Worm (Caenorhabditis elegans): ENCODE data around the gene K03B4.8.
"Not testable (repeated sequence)": the region's sequence is repeated elsewhere in the genome, so short reads cannot be mapped to it uniquely, and the experiment has no call there.

Gene K03B4.8

DNA sequence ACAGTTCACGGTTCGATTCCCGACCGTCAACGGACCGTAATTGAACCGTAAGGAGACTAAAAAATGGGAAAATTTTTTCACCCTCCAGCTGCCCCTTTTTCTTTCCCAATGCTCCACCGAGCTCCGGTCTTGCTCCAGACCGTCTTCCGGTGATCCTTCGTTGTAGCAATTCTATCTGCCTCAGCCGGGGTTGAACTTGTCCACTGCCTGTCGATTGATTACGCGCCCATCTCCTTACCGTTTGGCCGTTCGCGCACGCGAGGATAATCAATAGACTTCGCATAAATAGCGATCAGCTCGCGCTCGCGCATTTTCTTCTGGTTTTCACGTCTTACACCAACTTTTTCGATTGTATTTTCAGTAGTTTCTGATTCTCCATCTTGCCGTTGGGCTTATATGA is 41.6 kb downstream of the K03B4.8 start:
- TF ChIP-seq saeg-2 (GFP tag; IDR thresholded peaks at IDR 0.05) (peak; percentile 55; the same call in 1 of the 2 replicates), set-16 (GFP tag; IDR thresholded peaks at IDR 0.05) (peak; percentile 58), tra-1 (GFP tag; IDR thresholded peaks at IDR 0.05) (0 out of 2 replicates have a peak, but pooled peaks have one; percentile 51), zfp-3 (GFP tag; conservative IDR thresholded peaks at IDR 0.05) (0 out of 2 replicates have a peak, but pooled peaks have one; percentile 21), lim-7 (GFP tag; IDR thresholded peaks at IDR 0.05) (peak; percentile 80), madf-5 (GFP tag; IDR thresholded peaks at IDR 0.05) (peak; percentile 44 to 89; a peak in 3 of 4 replicates), Y75B8A.6 (GFP tag; IDR thresholded peaks at IDR 0.05) (0 out of 2 replicates have a peak, but pooled peaks have one; percentile 32), dmd-8 (GFP tag; IDR thresholded peaks at IDR 0.05) (peak; percentile 96), mdt-29 (GFP tag; IDR thresholded peaks at IDR 0.05) (0 out of 2 replicates have a peak, but pooled peaks have one; percentile 28), F26F4.8 (GFP tag; conservative IDR thresholded peaks at IDR 0.05) (peak; percentile 90; the same call in 1 of the 2 replicates), pha-4 (GFP tag; IDR thresholded peaks at IDR 0.05) (peak; percentile 79), vab-7 (GFP tag; IDR thresholded peaks at IDR 0.05) (peak; percentile 79), ceh-44 (GFP tag; IDR thresholded peaks at IDR 0.05) (peak; percentile 78), php-3 (GFP tag; IDR thresholded peaks at IDR 0.05) (peak; percentile 50; the same call in 1 of the 2 replicates), dmd-6 (GFP tag; IDR thresholded peaks at IDR 0.05) (0 out of 2 replicates have a peak, but pooled peaks have one; percentile 16), Y48G9A.11 (GFP tag; IDR thresholded peaks at IDR 0.05) (peak; percentile 54), T26A8.4 (GFP tag; IDR thresholded peaks at IDR 0.05) (0 out of 2 replicates have a peak, but pooled peaks have one; percentile 22), madf-9 (GFP tag; conservative IDR thresholded peaks at IDR 0.05) (peak; percentile 58; the same call in 1 of the 2 replicates), Y105C5A.15 (GFP tag; IDR thresholded peaks at IDR 0.05) (peak; percentile 83; the same call in 1 of the 2 replicates), D1046.2 (GFP tag; IDR thresholded peaks at IDR 0.05) (0 out of 2 replicates have a peak, but pooled peaks have one; percentile 29), arid-1 (GFP tag; conservative IDR thresholded peaks at IDR 0.05) (peak; percentile 70), ZK337.2 (GFP tag; IDR thresholded peaks at IDR 0.05) (peak; percentile 64; the same call in 1 of the 2 replicates), lin-38 (GFP tag; IDR thresholded peaks at IDR 0.05) (peak; percentile 77), daf-8 (GFP tag; IDR thresholded peaks at IDR 0.05) (0 out of 2 replicates have a peak, but pooled peaks have one; percentile 29), egl-43 (GFP tag; IDR thresholded peaks at IDR 0.05) (peak; percentile 95), F44E2.7 (GFP tag; IDR thresholded peaks at IDR 0.05) (peak; percentile 87; the same call in 1 of the 2 replicates), snpc-1.2 (GFP tag; IDR thresholded peaks at IDR 0.05) (peak; percentile 82), ctbp-1 (GFP tag; IDR thresholded peaks at IDR 0.05) (0 out of 2 replicates have a peak, but pooled peaks have one; percentile 42), nhr-41 (GFP tag; IDR thresholded peaks at IDR 0.05) (peak; percentile 64; the same call in 1 of the 2 replicates), dmd-9 (GFP tag; IDR thresholded peaks at IDR 0.05) (0 out of 2 replicates have a peak, but pooled peaks have one; percentile 5)
- not testable (repeated sequence) for TF ChIP-seq pha-4 (tag; optimal IDR thresholded peaks at IDR 0.05)

DNA sequence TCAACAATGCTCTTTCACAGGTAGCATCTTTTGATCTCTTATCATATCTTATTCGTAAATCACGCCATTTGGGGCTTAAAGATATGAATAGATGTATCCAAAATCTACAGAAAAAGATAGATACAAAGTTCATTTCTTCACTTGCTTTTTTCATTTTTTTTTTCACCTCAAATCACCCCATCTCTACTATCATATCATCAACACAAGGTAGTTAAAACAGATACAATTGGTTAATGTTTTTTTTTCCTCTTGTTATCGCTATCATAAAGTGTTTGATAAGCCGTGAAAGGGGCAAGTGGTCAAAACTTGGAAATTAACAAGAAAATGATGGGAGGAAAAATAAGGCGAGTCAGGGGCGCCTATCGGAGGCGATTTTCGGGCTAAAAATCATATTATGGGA is 44.1 kb downstream of the K03B4.8 start:
- no peak for TF ChIP-seq mxl-2 (GFP tag; conservative IDR thresholded peaks at IDR 0.05)
- no peak for TF ChIP-seq nhr-237 (tag; optimal IDR thresholded peaks at IDR 0.05)
- TF ChIP-seq dmd-8 (GFP tag; IDR thresholded peaks at IDR 0.05), result no peak
- no peak for TF ChIP-seq daf-16 (GFP tag; optimal IDR thresholded peaks at IDR 0.05)
- TF ChIP-seq daf-16 (tag; optimal IDR thresholded peaks at IDR 0.05), result peak; percentile 74
- peak; percentile 50 for TF ChIP-seq hlh-11 (tag; optimal IDR thresholded peaks at IDR 0.05)
- TF ChIP-seq ztf-11 (tag; optimal IDR thresholded peaks at IDR 0.05), result no peak
- no peak for TF ChIP-seq ceh-62 (tag; optimal IDR thresholded peaks at IDR 0.05)
- no peak for TF ChIP-seq lin-15B (tag; optimal IDR thresholded peaks at IDR 0.05)
- TF ChIP-seq F37D6.2 (tag; optimal IDR thresholded peaks at IDR 0.05), result no peak
- no peak for TF ChIP-seq mes-2 (tag; optimal IDR thresholded peaks at IDR 0.05; ENCODE audit: poor library complexity, severe bottlenecking)
- no peak for TF ChIP-seq mdt-29 (GFP tag; IDR thresholded peaks at IDR 0.05)
- TF ChIP-seq unc-130 (GFP tag; optimal IDR thresholded peaks at IDR 0.05), result no peak
- TF ChIP-seq nhr-77 (tag; optimal IDR thresholded peaks at IDR 0.05), result peak; percentile 74
- peak; percentile 26; the same call in 1 of the 2 replicates for TF ChIP-seq dmd-6 (GFP tag; IDR thresholded peaks at IDR 0.05)
- no peak for TF ChIP-seq ZK337.2 (GFP tag; IDR thresholded peaks at IDR 0.05)
- no peak for TF ChIP-seq T26A8.4 (GFP tag; IDR thresholded peaks at IDR 0.05)
- TF ChIP-seq lir-3 (tag; optimal IDR thresholded peaks at IDR 0.05), result no peak
- TF ChIP-seq mxl-3 (GFP tag; optimal IDR thresholded peaks at IDR 0.05), result no peak
- TF ChIP-seq tra-1 (GFP tag; IDR thresholded peaks at IDR 0.05), result no peak
- no peak for TF ChIP-seq ctbp-1 (GFP tag; IDR thresholded peaks at IDR 0.05)
- TF ChIP-seq set-16 (GFP tag; IDR thresholded peaks at IDR 0.05), result no peak
- no peak for TF ChIP-seq madf-5 (GFP tag; IDR thresholded peaks at IDR 0.05)
- TF ChIP-seq nhr-11 (tag; optimal IDR thresholded peaks at IDR 0.05), result no peak
- TF ChIP-seq ceh-44 (GFP tag; IDR thresholded peaks at IDR 0.05), result no peak
- TF ChIP-seq arid-1 (GFP tag; conservative IDR thresholded peaks at IDR 0.05), result no peak
- no peak for TF ChIP-seq Y105C5A.15 (GFP tag; IDR thresholded peaks at IDR 0.05)
- TF ChIP-seq nhr-42 (GFP tag; IDR thresholded peaks at IDR 0.05), result no peak
- TF ChIP-seq php-3 (GFP tag; IDR thresholded peaks at IDR 0.05), result peak; percentile 53; the same call in 1 of the 2 replicates

Data from whole organism, L4 larva.